Fruit fly (Drosophila melanogaster) whole organism, embryonic: Measurements from ENCODE around the gene CG1024.
A peak's percentile ranks its signal among the peaks of the same experiment; 100 is the strongest.

Source experiments
- Antp ChIP-seq: fragments of 200-800 bp; sonication (Bioruptor generic); optimal IDR thresholded peaks from 3 replicates; lab custom pipeline; 2016; ENCODE audit warnings: missing biosample characterization, missing genetic modification characterization
- CG11695 ChIP-seq: fragments of 200-800 bp; sonication (Bioruptor generic); IDR thresholded peaks from 3 replicates; pipeline ENCODE4 v1.3.6; 2022; ENCODE audit warnings: missing biosample characterization, missing genetic modification characterization
- CG12071 ChIP-seq: fragments of 200-800 bp; sonication (Bioruptor generic); optimal IDR thresholded peaks from 3 replicates; lab custom pipeline; 2018; ENCODE audit warnings: missing biosample characterization, mild to moderate bottlenecking, missing genetic modification characterization
- CG14710 ChIP-seq: fragments of 200-800 bp; sonication (Bioruptor generic); optimal IDR thresholded peaks from 3 replicates; lab custom pipeline; 2019; ENCODE audit warnings: missing biosample characterization, mild to moderate bottlenecking, missing genetic modification characterization, moderate library complexity
- CG1529 ChIP-seq: fragments of 200-800 bp; sonication (Bioruptor generic); optimal IDR thresholded peaks from 3 replicates; lab custom pipeline; 2018; ENCODE audit warnings: missing biosample characterization, missing genetic modification characterization
- CG15601 ChIP-seq: fragments of 200-800 bp; sonication (Bioruptor generic); optimal IDR thresholded peaks from 3 replicates; lab custom pipeline; 2019; ENCODE audit warnings: missing biosample characterization, mild to moderate bottlenecking, missing genetic modification characterization, moderate library complexity
- CG16813 ChIP-seq: fragments of 200-800 bp; sonication (Bioruptor generic); IDR thresholded peaks from 3 replicates; pipeline ENCODE4 v1.3.6; 2022; ENCODE audit warnings: missing biosample characterization, missing genetic modification characterization; ENCODE audit not compliant: partially characterized antibody
- CG18476 ChIP-seq: fragments of 200-800 bp; sonication (Bioruptor generic); optimal IDR thresholded peaks from 2 replicates; lab custom pipeline; 2016; ENCODE audit warnings: missing biosample characterization, mild to moderate bottlenecking, missing genetic modification characterization
- CG30403 ChIP-seq: fragments of 200-800 bp; sonication (Bioruptor generic); optimal IDR thresholded peaks from 3 replicates; lab custom pipeline; 2016; ENCODE audit warnings: missing biosample characterization, missing genetic modification characterization
- CG33557 ChIP-seq: fragments of 200-800 bp; sonication (Bioruptor generic); optimal IDR thresholded peaks from 2 replicates; lab custom pipeline; 2019; ENCODE audit warnings: missing biosample characterization, mild to moderate bottlenecking, missing genetic modification characterization, moderate library complexity
- CG3407 ChIP-seq: fragments of 200-800 bp; sonication (Bioruptor generic); optimal IDR thresholded peaks from 2 replicates; lab custom pipeline; 2018; ENCODE audit warnings: missing biosample characterization, mild to moderate bottlenecking, missing genetic modification characterization
- CG4707 ChIP-seq: fragments of 200-800 bp; sonication (Bioruptor generic); optimal IDR thresholded peaks from 2 replicates; lab custom pipeline; 2018; ENCODE audit warnings: missing biosample characterization, mild to moderate bottlenecking, missing genetic modification characterization, moderate library complexity
- CG4820 ChIP-seq: fragments of 200-800 bp; sonication (Bioruptor generic); optimal IDR thresholded peaks from 3 replicates; lab custom pipeline; 2016; ENCODE audit warnings: missing biosample characterization, missing genetic modification characterization
- CG5953 ChIP-seq: fragments of 200-800 bp; sonication (Bioruptor generic); IDR thresholded peaks from 2 replicates; pipeline ENCODE4 v1.3.6; 2022; ENCODE audit warnings: missing biosample characterization, missing genetic modification characterization
- CG7556 ChIP-seq: fragments of 200-800 bp; sonication (Bioruptor generic); optimal IDR thresholded peaks from 2 replicates; lab custom pipeline; 2017; ENCODE audit warnings: missing biosample characterization, mild to moderate bottlenecking, missing genetic modification characterization
- CG7987 ChIP-seq: fragments of 200-800 bp; sonication (Bioruptor generic); optimal IDR thresholded peaks from 2 replicates; lab custom pipeline; 2018; ENCODE audit warnings: missing biosample characterization, mild to moderate bottlenecking, missing genetic modification characterization, moderate library complexity
- CG8089 ChIP-seq: fragments of 200-800 bp; sonication (Bioruptor generic); optimal IDR thresholded peaks from 3 replicates; lab custom pipeline; 2016; ENCODE audit warnings: missing biosample characterization, missing genetic modification characterization
- CTCF ChIP-seq: fragments of 200-800 bp; sonication (Bioruptor generic); optimal IDR thresholded peaks from 2 replicates; lab custom pipeline; 2017; ENCODE audit warnings: missing biosample characterization, mild to moderate bottlenecking, missing genetic modification characterization, moderate library complexity
- D19B ChIP-seq: fragments of 200-800 bp; sonication (Bioruptor generic); optimal IDR thresholded peaks from 2 replicates; lab custom pipeline; 2017; ENCODE audit warnings: missing biosample characterization, mild to moderate bottlenecking, missing genetic modification characterization
- Doc2 ChIP-seq: fragments of 200-800 bp; sonication (Bioruptor generic); IDR thresholded peaks from 2 replicates; pipeline ENCODE4 v1.3.6; 2022; ENCODE audit warnings: missing biosample characterization, missing genetic modification characterization
- Dref ChIP-seq: fragments of 200-800 bp; sonication (Bioruptor generic); IDR thresholded peaks from 2 replicates; pipeline ENCODE4 v1.3.6; 2022; ENCODE audit warnings: missing biosample characterization, missing genetic modification characterization
- Ets97D ChIP-seq: fragments of 200-800 bp; sonication (Bioruptor generic); optimal IDR thresholded peaks from 3 replicates; lab custom pipeline; 2016; ENCODE audit warnings: missing biosample characterization, missing genetic modification characterization
- HHEX ChIP-seq: fragments of 200-800 bp; sonication (Bioruptor generic); optimal IDR thresholded peaks from 3 replicates; lab custom pipeline; 2017; ENCODE audit warnings: missing biosample characterization, mild to moderate bottlenecking, missing genetic modification characterization, missing genetic modification reagents
- Hand ChIP-seq: fragments of 200-800 bp; sonication (Bioruptor generic); optimal IDR thresholded peaks from 2 replicates; lab custom pipeline; 2017; ENCODE audit warnings: mild to moderate bottlenecking, missing biosample characterization, missing genetic modification reagents, missing genetic modification characterization
- Hmx ChIP-seq: fragments of 200-800 bp; sonication (Bioruptor generic); optimal IDR thresholded peaks from 2 replicates; lab custom pipeline; 2016; ENCODE audit warnings: missing biosample characterization, missing genetic modification characterization
- MBD-R2 ChIP-seq: fragments of 200-800 bp; sonication (Bioruptor generic); IDR thresholded peaks from 2 replicates; pipeline ENCODE4 v1.3.6; 2022; ENCODE audit warnings: missing biosample characterization, missing genetic modification characterization
- Max ChIP-seq: fragments of 200-800 bp; sonication (Bioruptor generic); optimal IDR thresholded peaks from 2 replicates; lab custom pipeline; 2016; ENCODE audit warnings: missing biosample characterization, mild to moderate bottlenecking, missing genetic modification characterization
- Nf-YC ChIP-seq: fragments of 200-800 bp; optimal IDR thresholded peaks from 3 replicates; lab custom pipeline; 2019; ENCODE audit warnings: missing biosample characterization, mild to moderate bottlenecking, missing genetic modification characterization, moderate library complexity
- Sox102F ChIP-seq: fragments of 200-800 bp; sonication (Bioruptor generic); optimal IDR thresholded peaks from 2 replicates; lab custom pipeline; 2018; ENCODE audit warnings: missing biosample characterization, mild to moderate bottlenecking, missing genetic modification characterization, moderate library complexity
- TFAM ChIP-seq: fragments of 200-800 bp; sonication (Bioruptor generic); optimal IDR thresholded peaks from 2 replicates; lab custom pipeline; 2017; ENCODE audit warnings: missing biosample characterization, missing genetic modification characterization, inconsistent platforms
- Usf ChIP-seq: fragments of 200-800 bp; sonication (Bioruptor generic); optimal IDR thresholded peaks from 2 replicates; lab custom pipeline; 2017; ENCODE audit warnings: missing genotype, missing biosample characterization, missing genetic modification characterization
- YL-1 ChIP-seq: fragments of 200-800 bp; sonication (Bioruptor generic); optimal IDR thresholded peaks from 3 replicates; lab custom pipeline; 2017; ENCODE audit warnings: missing biosample characterization, mild to moderate bottlenecking, missing genetic modification characterization
- ap ChIP-seq: fragments of 200-800 bp; sonication (Bioruptor generic); IDR thresholded peaks from 2 replicates; pipeline ENCODE4 v1.3.6; 2022; ENCODE audit warnings: missing biosample characterization, missing genetic modification characterization
- bbx ChIP-seq: fragments of 200-800 bp; sonication (Bioruptor generic); IDR thresholded peaks from 2 replicates; pipeline ENCODE4 v1.3.6; 2022; ENCODE audit warnings: missing biosample characterization, missing genetic modification characterization; ENCODE audit not compliant: partially characterized antibody
- bsh ChIP-seq, 2 experiments: fragments of 200-800 bp; sonication (Bioruptor generic); optimal IDR thresholded peaks; 2 replicates each; lab custom pipeline; 2017 to 2018; ENCODE audit warnings: mild to moderate bottlenecking in 2 of 2, missing biosample characterization in 2 of 2, missing genetic modification characterization in 2 of 2, moderate library complexity in 1 of 2
- chn ChIP-seq: fragments of 200-800 bp; sonication (Bioruptor generic); optimal IDR thresholded peaks from 2 replicates; lab custom pipeline; 2016; ENCODE audit warnings: missing biosample characterization, missing genetic modification characterization
- danr ChIP-seq: fragments of 200-800 bp; sonication (Bioruptor generic); IDR thresholded peaks from 2 replicates; pipeline ENCODE4 v1.3.6; 2022; ENCODE audit warnings: missing biosample characterization, missing genetic modification characterization
- disco-r ChIP-seq: fragments of 200-800 bp; sonication (Bioruptor generic); optimal IDR thresholded peaks from 2 replicates; lab custom pipeline; 2016; ENCODE audit warnings: missing biosample characterization, missing genetic modification characterization
- dmrt11E ChIP-seq: fragments of 200-800 bp; sonication (Bioruptor generic); optimal IDR thresholded peaks from 3 replicates; lab custom pipeline; 2018; ENCODE audit warnings: missing biosample characterization, mild to moderate bottlenecking, missing genetic modification characterization, moderate library complexity
- fd64A ChIP-seq: fragments of 200-800 bp; sonication (Bioruptor generic); optimal IDR thresholded peaks from 3 replicates; lab custom pipeline; 2018; ENCODE audit warnings: missing biosample characterization, mild to moderate bottlenecking, missing genetic modification characterization
- grn ChIP-seq: fragments of 200-800 bp; sonication (Bioruptor generic); optimal IDR thresholded peaks from 3 replicates; lab custom pipeline; 2017; ENCODE audit warnings: missing biosample characterization, missing genetic modification characterization
- inv ChIP-seq: fragments of 200-800 bp; sonication (Bioruptor generic); IDR thresholded peaks from 2 replicates; pipeline ENCODE4 v1.3.6; 2022; ENCODE audit warnings: missing biosample characterization, missing genetic modification characterization; ENCODE audit not compliant: partially characterized antibody
- klu ChIP-seq: fragments of 200-800 bp; sonication (Bioruptor generic); IDR thresholded peaks from 2 replicates; pipeline ENCODE4 v1.3.6; 2022; ENCODE audit warnings: missing biosample characterization, missing genetic modification characterization
- knrl ChIP-seq: fragments of 200-800 bp; sonication (Bioruptor generic); IDR thresholded peaks from 3 replicates; pipeline ENCODE4 v1.3.6; 2022; ENCODE audit warnings: missing biosample characterization, missing genetic modification characterization; ENCODE audit not compliant: partially characterized antibody
- lab ChIP-seq: fragments of 200-800 bp; sonication (Bioruptor generic); optimal IDR thresholded peaks from 3 replicates; lab custom pipeline; 2017; ENCODE audit warnings: missing biosample characterization, missing genetic modification characterization, mild to moderate bottlenecking, moderate library complexity, missing genetic modification reagents
- schlank ChIP-seq: fragments of 200-800 bp; sonication (Bioruptor generic); optimal IDR thresholded peaks from 2 replicates; lab custom pipeline; 2018; ENCODE audit warnings: missing biosample characterization, mild to moderate bottlenecking, missing genetic modification characterization
- slp2 ChIP-seq: fragments of 200-800 bp; sonication (Bioruptor generic); optimal IDR thresholded peaks from 2 replicates; lab custom pipeline; 2016; ENCODE audit warnings: missing biosample characterization, missing genetic modification characterization
- unc-4 ChIP-seq: fragments of 200-800 bp; sonication (Bioruptor generic); IDR thresholded peaks from 2 replicates; pipeline ENCODE4 v1.3.6; 2022; ENCODE audit warnings: missing biosample characterization, missing genetic modification characterization; ENCODE audit not compliant: partially characterized antibody
- vnd ChIP-seq: fragments of 200-800 bp; sonication (Bioruptor generic); IDR thresholded peaks from 3 replicates; pipeline ENCODE4 v1.3.6; 2022; ENCODE audit warnings: missing biosample characterization, missing genetic modification characterization; ENCODE audit not compliant: partially characterized antibody

Gene CG1024

dm6 chr3R:6373512-6374306 lies 6.4 kb downstream of the CG1024 start (continued):
- TF ChIP-seq CG7556 (GFP tag; lab: Kevin White, UChicago) (peak; percentile 65), CG15601 (tag; lab: Kevin White, UChicago) (peak; percentile 28), CG30403 (GFP tag; lab: Kevin White, UChicago) (peak; percentile 48), CG14710 (tag; lab: Kevin White, UChicago) (peak; percentile 49), Max (GFP tag; lab: Kevin White, UChicago) (peak; percentile 71), HHEX (GFP tag; lab: Kevin White, UChicago) (peak; percentile 73), Sox102F (GFP tag; lab: Kevin White, UChicago) (no peak), CG1529 (GFP tag; lab: Kevin White, UChicago) (no peak), vnd (GFP tag; lab: Robert Waterston, UW) (no peak), MBD-R2 (GFP tag; lab: Robert Waterston, UW) (peak; percentile 55; the same call in 1 of the 2 replicates), D19B (GFP tag; lab: Kevin White, UChicago) (no peak), CG12071 (no peak), grn (GFP tag; lab: Kevin White, UChicago) (peak; percentile 68), CG16813 (GFP tag; lab: Robert Waterston, UW) (no peak), Nf-YC (tag; lab: Kevin White, UChicago) (peak; percentile 34), CG5953 (GFP tag; lab: Robert Waterston, UW) (peak; percentile 34; the same call in 1 of the 2 replicates), Doc2 (GFP tag; lab: Robert Waterston, UW) (no peak), CG7987 (GFP tag; lab: Kevin White, UChicago) (peak; percentile 79), schlank (tag; lab: Kevin White, UChicago) (no peak), bsh (GFP tag; optimal IDR thresholded peaks at IDR 0.05; lab: Kevin White, UChicago) (peak in 1 of 2 experiments; percentile 40), YL-1 (no peak), unc-4 (GFP tag; lab: Robert Waterston, UW) (peak; percentile 56), CTCF (GFP tag; lab: Kevin White, UChicago) (no peak), bbx (GFP tag; lab: Robert Waterston, UW) (0 out of 2 replicates have a peak, but pooled peaks have one; percentile 9), Usf (GFP tag; lab: Kevin White, UChicago) (no peak), CG8089 (GFP tag; lab: Kevin White, UChicago) (no peak), slp2 (GFP tag; lab: Kevin White, UChicago) (no peak), chn (GFP tag; lab: Kevin White, UChicago) (peak; percentile 5), fd64A (GFP tag; lab: Kevin White, UChicago) (peak; percentile 14), Hand (GFP tag; lab: Kevin White, UChicago) (no peak), CG18476 (GFP tag; lab: Kevin White, UChicago) (peak; percentile 17), TFAM (no peak), klu (GFP tag; lab: Robert Waterston, UW) (no peak), knrl (GFP tag; lab: Robert Waterston, UW) (no peak), CG4820 (GFP tag; lab: Kevin White, UChicago) (no peak), danr (peak; percentile 29; the same call in 1 of the 2 replicates), lab (peak; percentile 83), Hmx (GFP tag; lab: Kevin White, UChicago) (peak; percentile 48), Dref (GFP tag; lab: Robert Waterston, UW) (peak; percentile 57), CG3407 (peak; percentile 43), CG4707 (GFP tag; lab: Kevin White, UChicago) (peak; percentile 3), Antp (no peak), inv (GFP tag; lab: Robert Waterston, UW) (no peak), CG33557 (no peak), dmrt11E (no peak), disco-r (GFP tag; lab: Kevin White, UChicago) (no peak), Ets97D (GFP tag; lab: Kevin White, UChicago) (no peak), CG11695 (GFP tag; lab: Robert Waterston, UW) (0 out of 3 replicates have a peak, but pooled peaks have one; percentile 28), ap (GFP tag; lab: Robert Waterston, UW) (no peak)
